Fruit fly (Drosophila melanogaster): ENCODE data around the gene Spn38F.

- TF ChIP-seq bab1 (GFP tag; optimal IDR thresholded peaks at IDR 0.05) (no peak), Mnt (GFP tag; optimal IDR thresholded peaks at IDR 0.05) (no peak), CG5204 (GFP tag; optimal IDR thresholded peaks at IDR 0.05) (no peak), cic (GFP tag; optimal IDR thresholded peaks at IDR 0.05) (no peak), Crg-1 (GFP tag; optimal IDR thresholded peaks at IDR 0.05) (no peak), CG14711 (tag; optimal IDR thresholded peaks at IDR 0.05) (no peak), ovo (GFP tag; optimal IDR thresholded peaks at IDR 0.05) (no peak), CG1620 (GFP tag; optimal IDR thresholded peaks at IDR 0.05) (no peak), Hr96 (GFP tag; optimal IDR thresholded peaks at IDR 0.05) (no peak)
Measured at dm6 chr2L:20788050-20788449, 49.7 kb downstream of the Spn38F start.
